Worm (Caenorhabditis elegans) whole organism, midembryonic: ENCODE measurements around the gene srj-20.
A peak's percentile ranks its signal among the peaks of the same experiment; 100 is the strongest.
"Not testable (repeated sequence)": the region's sequence is repeated elsewhere in the genome, so short reads cannot be mapped to it uniquely, and the experiment has no call there.

ENCODE experiments used
- T22C8.4 ChIP-seq: fragments of 200-800 bp; sonication (Bioruptor generic); IDR thresholded peaks from 2 replicates; pipeline ENCODE4 v1.3.6; 2022; ENCODE audit warnings: missing genetic modification characterization, missing compliant biosample characterization
- cog-1 ChIP-seq: sonication (generic microtip); optimal IDR thresholded peaks from 2 replicates; lab custom pipeline; 2016; ENCODE audit warnings: missing genetic modification characterization, missing compliant biosample characterization
- flt-1 ChIP-seq: fragments of 200-800 bp; sonication (Bioruptor generic); IDR thresholded peaks from 2 replicates; pipeline ENCODE4 v1.3.6; 2022; ENCODE audit warnings: missing genetic modification characterization, missing compliant biosample characterization
- klf-2 ChIP-seq: fragments of 200-800 bp; sonication (Bioruptor generic); conservative IDR thresholded peaks from 2 replicates; pipeline ENCODE4 v1.3.6; 2022; ENCODE audit warnings: missing genetic modification reagents, missing genetic modification characterization, missing compliant biosample characterization
- med-1 ChIP-seq: sonication (generic microtip); optimal IDR thresholded peaks from 2 replicates; lab custom pipeline; 2017; ENCODE audit warnings: missing genetic modification characterization, mild to moderate bottlenecking, missing compliant biosample characterization, antibody characterized with exemption, missing genetic modification reagents; ENCODE audit not compliant: insufficient read depth
- ref-1 ChIP-seq: fragments of 200-800 bp; sonication (Bioruptor generic); conservative IDR thresholded peaks from 2 replicates; pipeline ENCODE4 v1.3.6; 2022; ENCODE audit warnings: missing genetic modification reagents, missing genetic modification characterization, missing compliant biosample characterization
- tab-1 ChIP-seq: fragments of 200-800 bp; sonication (Bioruptor generic); IDR thresholded peaks from 2 replicates; pipeline ENCODE4 v1.3.6; 2022; ENCODE audit warnings: missing genetic modification characterization, missing compliant biosample characterization
- ztf-23 ChIP-seq: fragments of 200-800 bp; sonication (Bioruptor generic); IDR thresholded peaks from 2 replicates; pipeline ENCODE4 v1.3.6; 2022; ENCODE audit warnings: missing genetic modification reagents, missing genetic modification characterization, missing compliant biosample characterization
- ztf-29 ChIP-seq: fragments of 200-800 bp; sonication (Bioruptor generic); IDR thresholded peaks from 2 replicates; pipeline ENCODE4 v1.3.6; 2022; ENCODE audit warnings: missing genetic modification reagents, missing genetic modification characterization, missing compliant biosample characterization

Gene srj-20

DNA sequence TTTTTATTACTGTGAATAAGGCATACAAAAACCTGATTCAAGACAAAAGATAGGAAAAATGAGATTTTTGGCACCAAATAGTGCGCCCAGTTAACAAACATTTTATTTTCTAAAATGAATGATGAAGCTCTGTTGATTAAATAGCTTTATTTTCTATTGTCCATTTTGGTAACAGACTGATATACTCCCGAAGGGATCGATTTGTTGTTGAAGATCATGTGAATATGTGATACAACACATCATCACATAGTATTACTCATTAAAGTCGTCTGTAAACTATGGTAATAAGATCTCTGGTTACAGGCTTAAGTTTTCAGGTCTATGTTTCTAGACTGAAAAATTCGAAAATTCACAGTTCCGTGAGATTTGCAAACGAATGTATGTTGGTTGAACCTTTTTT is at the start of gene srj-20:
srj-20 (minus strand) TSS at position 101 of the 400 bp plus-strand sequence.
- no peak for TF ChIP-seq med-1 (GFP tag; lab: Kevin White, UChicago)
- no peak for TF ChIP-seq cog-1 (tag; lab: Kevin White, UChicago)
- TF ChIP-seq tab-1 (GFP tag; lab: Robert Waterston, UW), result no peak
- TF ChIP-seq klf-2 (GFP tag; lab: Robert Waterston, UW), result no peak
- TF ChIP-seq ref-1 (GFP tag; lab: Robert Waterston, UW), result no peak
- TF ChIP-seq flt-1 (GFP tag; lab: Robert Waterston, UW), result no peak
- TF ChIP-seq ztf-29 (GFP tag; lab: Robert Waterston, UW), result no peak
- no peak for TF ChIP-seq T22C8.4

DNA sequence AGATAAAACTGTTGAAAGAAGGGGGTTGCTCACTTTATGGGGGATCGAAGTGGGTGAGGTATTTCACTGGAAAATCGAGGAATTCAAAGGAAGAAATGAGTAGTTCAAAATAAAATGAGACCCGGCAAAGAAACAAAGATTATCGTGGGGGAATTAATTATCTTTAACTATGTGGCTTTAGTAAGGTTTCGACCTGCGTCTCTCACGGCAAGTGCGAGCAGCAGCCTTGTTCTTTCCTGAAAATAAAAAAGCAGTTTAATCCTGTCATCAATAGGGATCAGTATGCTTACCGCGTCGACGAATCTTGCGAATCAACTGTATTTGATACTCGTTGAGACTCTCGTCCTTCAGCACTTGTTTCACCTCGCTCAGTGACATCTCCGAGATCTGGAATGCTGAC is 48.9 kb upstream of the srj-20 start, which contains the start of gene srh-271:
srh-271 (minus strand) TSS at position 101 of the 400 bp plus-strand sequence.
- no peak for TF ChIP-seq tab-1 (GFP tag; lab: Robert Waterston, UW)
- TF ChIP-seq ref-1 (GFP tag; lab: Robert Waterston, UW), result no peak
- no peak for TF ChIP-seq T22C8.4
- no peak for TF ChIP-seq cog-1 (tag; lab: Kevin White, UChicago)
- TF ChIP-seq ztf-29 (GFP tag; lab: Robert Waterston, UW), result no peak
- no peak for TF ChIP-seq ztf-23
- no peak for TF ChIP-seq klf-2 (GFP tag; lab: Robert Waterston, UW)
- no peak for TF ChIP-seq med-1 (GFP tag; lab: Kevin White, UChicago)
- no peak for TF ChIP-seq flt-1 (GFP tag; lab: Robert Waterston, UW)

DNA sequence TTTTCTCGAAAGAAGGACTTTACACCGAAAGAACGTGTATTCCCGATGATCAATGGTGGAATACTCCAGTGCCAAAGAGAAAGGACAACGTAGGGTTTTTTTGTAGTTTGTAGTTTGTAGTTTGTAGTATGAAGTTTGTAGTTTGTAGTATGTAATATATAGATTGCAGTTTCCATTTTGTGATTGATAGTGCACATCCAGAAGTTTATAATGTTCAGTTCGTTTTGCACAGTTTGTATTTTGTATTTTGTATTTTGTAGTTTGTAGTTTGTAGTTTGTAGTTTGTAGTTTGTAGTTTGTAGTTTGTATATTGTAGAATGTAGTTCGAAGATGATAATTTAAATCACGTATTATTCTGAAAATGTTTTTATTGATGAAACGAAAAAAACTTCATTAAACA is 44.5 kb upstream of the srj-20 start:
- TF ChIP-seq med-1 (GFP tag; lab: Kevin White, UChicago) (no peak), klf-2 (GFP tag; lab: Robert Waterston, UW) (no peak), flt-1 (GFP tag; lab: Robert Waterston, UW) (no peak), T22C8.4 (no peak), tab-1 (GFP tag; lab: Robert Waterston, UW) (no peak), ztf-23 (no peak), cog-1 (tag; lab: Kevin White, UChicago) (no peak), ztf-29 (GFP tag; lab: Robert Waterston, UW) (no peak), ref-1 (GFP tag; lab: Robert Waterston, UW) (no peak)

DNA sequence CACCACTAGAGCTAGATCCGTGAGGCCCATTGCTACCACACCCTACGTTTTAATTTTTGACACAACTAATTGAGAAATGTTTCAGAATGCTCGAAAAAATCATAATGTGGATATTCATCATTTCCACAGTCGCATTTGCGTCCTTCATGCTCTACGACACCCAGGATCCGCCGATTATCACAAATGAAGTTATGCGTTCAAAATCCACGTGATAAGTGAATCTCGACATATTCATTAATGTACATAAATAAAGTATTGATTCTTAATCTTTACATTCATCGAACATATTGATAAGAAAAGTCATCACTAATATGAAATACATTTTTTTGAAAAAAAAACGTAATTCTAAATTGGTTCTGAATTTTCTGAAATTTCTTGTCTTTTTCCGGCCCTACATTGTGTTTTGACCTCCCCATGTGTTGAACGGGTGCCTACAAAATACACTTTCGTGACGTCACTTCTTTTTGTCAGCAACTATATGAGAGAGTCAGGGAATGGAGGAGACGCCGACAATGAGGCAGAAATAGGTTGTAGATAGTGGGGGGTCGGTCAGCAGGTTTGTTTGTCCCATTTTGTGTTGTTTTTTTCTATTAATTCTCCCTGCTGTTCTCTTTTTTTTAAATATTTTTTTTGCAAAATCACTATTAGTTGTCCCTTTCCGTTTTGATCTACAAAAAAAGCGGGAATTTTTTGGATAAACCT is 42.1 kb upstream of the srj-20 start, which contains the start of gene F53E10.1:
F53E10.1 (plus strand) TSS at position 325 of the 702 bp plus-strand sequence.
- TF ChIP-seq cog-1 (tag; lab: Kevin White, UChicago), result no peak
- no peak for TF ChIP-seq ztf-29 (GFP tag; lab: Robert Waterston, UW)
- TF ChIP-seq med-1 (GFP tag; lab: Kevin White, UChicago), result no peak
- TF ChIP-seq flt-1 (GFP tag; lab: Robert Waterston, UW), result no peak
- TF ChIP-seq klf-2 (GFP tag; lab: Robert Waterston, UW), result no peak
- no peak for TF ChIP-seq tab-1 (GFP tag; lab: Robert Waterston, UW)
- TF ChIP-seq ref-1 (GFP tag; lab: Robert Waterston, UW), result no peak
- no peak for TF ChIP-seq ztf-23
- TF ChIP-seq T22C8.4, result no peak

DNA sequence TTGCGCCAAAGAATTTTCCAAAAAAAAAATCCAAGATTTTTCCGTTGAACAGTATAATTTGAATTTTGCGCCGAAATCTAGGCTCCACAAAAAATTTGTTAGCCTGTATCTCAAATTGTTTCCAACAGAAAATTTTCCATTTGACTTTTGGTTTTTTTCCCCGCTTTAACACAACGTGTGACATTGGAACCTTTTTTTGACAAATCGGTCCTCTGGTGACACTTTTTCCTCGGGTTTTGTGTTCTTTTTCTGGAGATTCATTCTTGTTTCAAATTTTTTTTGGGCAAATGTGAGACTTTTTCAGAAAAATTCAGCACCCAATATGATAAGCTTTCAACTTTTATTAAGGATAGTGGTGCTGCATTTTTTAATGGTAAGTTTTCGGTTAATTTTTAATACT is 35.3 kb upstream of the srj-20 start, which contains the start of gene acr-17:
acr-17 (plus strand) TSS at position 301 of the 400 bp plus-strand sequence.
- TF ChIP-seq cog-1 (tag; lab: Kevin White, UChicago) (no peak), T22C8.4 (no peak), flt-1 (GFP tag; lab: Robert Waterston, UW) (no peak), tab-1 (GFP tag; lab: Robert Waterston, UW) (no peak), ztf-29 (GFP tag; lab: Robert Waterston, UW) (no peak), klf-2 (GFP tag; lab: Robert Waterston, UW) (no peak), med-1 (GFP tag; lab: Kevin White, UChicago) (no peak), ztf-23 (no peak), ref-1 (GFP tag; lab: Robert Waterston, UW) (no peak)

DNA sequence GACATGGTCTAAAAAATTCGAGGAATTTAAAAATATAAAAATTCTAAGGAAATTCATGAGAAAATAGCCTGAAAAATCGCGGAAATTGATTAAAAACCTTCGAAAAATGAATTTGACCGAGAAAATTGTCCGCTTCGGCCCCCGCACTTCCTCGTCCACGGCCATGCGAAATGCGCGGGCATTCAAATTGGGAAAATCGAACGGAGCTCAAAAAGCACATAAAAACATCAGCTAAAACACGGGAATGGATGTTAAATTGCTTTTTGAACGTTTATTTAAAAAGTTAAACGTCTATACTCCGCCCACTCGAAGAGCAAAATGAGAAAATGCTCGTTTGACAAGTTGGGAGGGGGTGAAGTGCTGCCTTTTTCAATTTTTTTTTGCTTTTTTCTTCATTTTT is 30.0 kb upstream of the srj-20 start, which contains the start of gene F53E10.6:
F53E10.6 (minus strand) TSS at position 8 of the 400 bp plus-strand sequence.
- TF ChIP-seq T22C8.4, result no peak
- TF ChIP-seq cog-1 (tag; lab: Kevin White, UChicago), result peak; percentile 4

DNA sequence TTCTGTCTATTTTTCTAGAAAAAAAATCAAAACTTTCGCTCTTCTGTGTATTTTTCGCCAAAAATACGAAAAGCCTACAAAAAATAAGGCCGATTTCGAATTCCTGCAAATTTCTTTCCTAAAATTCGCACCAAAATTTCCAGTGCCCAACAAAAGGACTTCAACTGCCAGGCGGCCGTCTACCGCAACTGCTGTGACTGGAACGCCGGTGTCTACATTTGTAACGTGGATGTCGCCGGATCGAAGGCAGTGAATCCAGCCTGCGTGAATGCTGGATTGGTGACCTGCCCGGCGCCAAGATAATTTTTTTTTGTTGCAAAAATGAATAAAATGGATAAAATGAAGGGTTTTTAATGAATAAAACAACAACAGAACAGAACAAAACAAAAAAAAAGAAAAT is 28.8 kb upstream of the srj-20 start:
- TF ChIP-seq ztf-23 (no peak), flt-1 (GFP tag; lab: Robert Waterston, UW) (no peak), T22C8.4 (no peak), ref-1 (GFP tag; lab: Robert Waterston, UW) (no peak), med-1 (GFP tag; lab: Kevin White, UChicago) (no peak), cog-1 (tag; lab: Kevin White, UChicago) (no peak), klf-2 (GFP tag; lab: Robert Waterston, UW) (no peak)

DNA sequence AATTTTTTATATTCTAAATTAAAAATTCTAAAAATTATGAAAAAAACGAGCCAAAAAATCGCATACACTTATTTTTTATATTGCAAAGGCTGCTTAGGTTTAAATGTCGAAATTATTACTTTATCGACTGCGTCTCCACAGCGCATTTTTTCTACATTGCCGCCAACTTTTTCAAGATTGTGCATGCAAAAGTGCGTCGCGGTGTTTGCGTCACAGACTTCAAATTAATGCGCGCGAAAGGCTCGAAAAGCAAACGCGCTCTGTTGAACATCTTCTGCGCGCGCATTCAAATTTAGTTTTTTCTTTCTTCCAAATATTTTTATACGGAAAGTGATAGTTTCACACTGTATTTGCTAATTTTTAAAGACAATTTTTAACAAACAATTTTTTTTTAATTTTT is 27.5 kb upstream of the srj-20 start:
- TF ChIP-seq klf-2 (GFP tag; lab: Robert Waterston, UW) (0 out of 2 replicates have a peak, but pooled peaks have one; percentile 14), med-1 (GFP tag; lab: Kevin White, UChicago) (no peak), cog-1 (tag; lab: Kevin White, UChicago) (peak; percentile 11), tab-1 (GFP tag; lab: Robert Waterston, UW) (no peak)

DNA sequence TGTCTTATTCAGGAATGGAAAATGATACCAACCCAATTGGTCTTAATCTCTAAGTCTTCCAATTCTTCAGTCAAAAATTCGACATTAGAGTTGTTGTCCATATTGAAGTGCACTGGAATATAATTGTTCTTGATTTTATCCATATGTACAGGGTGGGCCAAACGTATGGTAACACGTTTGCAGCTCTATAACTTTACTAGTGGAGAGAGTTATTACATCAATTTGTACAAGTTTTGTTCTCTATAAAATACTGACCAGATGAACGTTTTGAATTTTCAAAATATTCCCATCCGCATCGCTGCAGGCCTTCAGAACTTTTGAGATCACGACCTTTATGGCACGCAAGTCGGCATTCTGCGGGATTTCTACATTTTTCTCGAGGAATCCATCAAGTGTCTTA is 25.8 kb upstream of the srj-20 start, which contains the start of gene F53E10.5:
F53E10.5 (minus strand) TSS at position 101 of the 400 bp plus-strand sequence.
- not testable (repeated sequence) for TF ChIP-seq T22C8.4; ztf-29 (GFP tag; lab: Robert Waterston, UW); klf-2 (GFP tag; lab: Robert Waterston, UW)
